Fruit fly (Drosophila melanogaster): ENCODE measurements around the gene CG10853.

The CG10853 gene

dm6 chr3L:3902491-3903198 is 45.0 kb upstream of the CG10853 start, which contains the start of gene Ubi-p63E (continued):
- peak; percentile 55 for TF ChIP-seq ems (GFP tag; optimal IDR thresholded peaks at IDR 0.05)
- TF ChIP-seq Tbp (GFP tag; optimal IDR thresholded peaks at IDR 0.05), result no peak
- TF ChIP-seq stwl (tag; optimal IDR thresholded peaks at IDR 0.05), result peak; percentile 22
- TF ChIP-seq CG9609 (GFP tag; optimal IDR thresholded peaks at IDR 0.05), result peak; percentile 65
- no peak for TF ChIP-seq ERR (GFP tag; optimal IDR thresholded peaks at IDR 0.05)
- TF ChIP-seq CG1024 (GFP tag; IDR thresholded peaks at IDR 0.05), result no peak
- TF ChIP-seq CG17385 (GFP tag; optimal IDR thresholded peaks at IDR 0.05), result peak; percentile 49
- TF ChIP-seq PHDP (tag; optimal IDR thresholded peaks at IDR 0.05), result peak; percentile 62
- no peak for TF ChIP-seq CG32532 (GFP tag; IDR thresholded peaks at IDR 0.05)
- TF ChIP-seq her (GFP tag; optimal IDR thresholded peaks at IDR 0.05), result peak; percentile 64
- peak; percentile 35 for TF ChIP-seq CG2875 (GFP tag; optimal IDR thresholded peaks at IDR 0.05)
- peak; percentile 74 for TF ChIP-seq CoRest (tag; optimal IDR thresholded peaks at IDR 0.05)
- peak; percentile 44 for TF ChIP-seq mirr (GFP tag; optimal IDR thresholded peaks at IDR 0.05)
- peak; percentile 64 for TF ChIP-seq dmrt99B (tag; optimal IDR thresholded peaks at IDR 0.05)
- TF ChIP-seq Dfd (GFP tag; optimal IDR thresholded peaks at IDR 0.05), result no peak
- TF ChIP-seq CG1602 (GFP tag; optimal IDR thresholded peaks at IDR 0.05), result peak; percentile 47
- peak; percentile 60 for TF ChIP-seq Fer3 (tag; optimal IDR thresholded peaks at IDR 0.05)
- no peak for TF ChIP-seq en (GFP tag; optimal IDR thresholded peaks at IDR 0.05)
- peak; percentile 80 for TF ChIP-seq CG10543 (GFP tag; optimal IDR thresholded peaks at IDR 0.05)
- peak; percentile 40; the same call in 2 of the 4 replicates for TF ChIP-seq Gug (GFP tag; IDR thresholded peaks at IDR 0.05)
- TF ChIP-seq dysf (GFP tag; IDR thresholded peaks at IDR 0.05), result no peak
- TF ChIP-seq Six4 (GFP tag; optimal IDR thresholded peaks at IDR 0.05), result peak; percentile 50
- TF ChIP-seq CG3163 (GFP tag; optimal IDR thresholded peaks at IDR 0.05), result peak; percentile 40
- TF ChIP-seq Fer1 (GFP tag; optimal IDR thresholded peaks at IDR 0.05), result peak; percentile 36
- TF ChIP-seq Side (GFP tag; optimal IDR thresholded peaks at IDR 0.05), result peak; percentile 65
- TF ChIP-seq CG10959 (GFP tag; IDR thresholded peaks at IDR 0.05), result no peak
- peak; percentile 36 for TF ChIP-seq CG8290 (GFP tag; optimal IDR thresholded peaks at IDR 0.05)
- TF ChIP-seq CG8290 (tag; optimal IDR thresholded peaks at IDR 0.05), result peak in 1 of 2 experiments; percentile 76
- peak; percentile 24 for TF ChIP-seq fd3F (GFP tag; optimal IDR thresholded peaks at IDR 0.05)
- TF ChIP-seq gcm2 (GFP tag; optimal IDR thresholded peaks at IDR 0.05), result no peak
- peak; percentile 82 for TF ChIP-seq ftz-f1 (GFP tag; optimal IDR thresholded peaks at IDR 0.05)
- TF ChIP-seq H2.0 (GFP tag; IDR thresholded peaks at IDR 0.05), result no peak
- peak; percentile 26 for TF ChIP-seq CG8281 (tag; optimal IDR thresholded peaks at IDR 0.05)
- TF ChIP-seq cas (GFP tag; IDR thresholded peaks at IDR 0.05), result no peak
- peak; percentile 38 for TF ChIP-seq Sry-δ (GFP tag; optimal IDR thresholded peaks at IDR 0.05)
- TF ChIP-seq CG11093 (GFP tag; IDR thresholded peaks at IDR 0.05), result 0 out of 3 replicates have a peak, but pooled peaks have one; percentile 24
- TF ChIP-seq CG12071 (GFP tag; optimal IDR thresholded peaks at IDR 0.05), result no peak
- no peak for TF ChIP-seq CG11247 (GFP tag; IDR thresholded peaks at IDR 0.05)
- TF ChIP-seq HmgD (GFP tag; optimal IDR thresholded peaks at IDR 0.05), result peak; percentile 39
- peak; percentile 13 for TF ChIP-seq ab (GFP tag; optimal IDR thresholded peaks at IDR 0.05)
- TF ChIP-seq Chrac-16 (GFP tag; optimal IDR thresholded peaks at IDR 0.05), result peak; percentile 52
- TF ChIP-seq ranshi (GFP tag; IDR thresholded peaks at IDR 0.05), result no peak
- peak; percentile 74 for TF ChIP-seq CG9727 (GFP tag; optimal IDR thresholded peaks at IDR 0.05)
- peak; percentile 72 for TF ChIP-seq nmo (GFP tag; optimal IDR thresholded peaks at IDR 0.05)
- peak; percentile 49 for TF ChIP-seq luna (GFP tag; optimal IDR thresholded peaks at IDR 0.05)
- peak; percentile 67 for TF ChIP-seq Abd-B (GFP tag; optimal IDR thresholded peaks at IDR 0.05)
- TF ChIP-seq Lpt (GFP tag; optimal IDR thresholded peaks at IDR 0.05), result no peak
- no peak for TF ChIP-seq crol (GFP tag; IDR thresholded peaks at IDR 0.05)
- peak; percentile 92 for TF ChIP-seq Med (GFP tag)
- TF ChIP-seq CG3995 (GFP tag; optimal IDR thresholded peaks at IDR 0.05), result no peak
- TF ChIP-seq Doc3 (GFP tag; IDR thresholded peaks at IDR 0.05; ENCODE audit: partially characterized antibody), result no peak
